Worm (Caenorhabditis elegans): ENCODE measurements around the gene egl-45.

ce11 chrIII:7872776-7873175, 44.4 kb upstream of the egl-45 start:
- no peak for TF ChIP-seq ceh-2 (tag; optimal IDR thresholded peaks at IDR 0.05)
- TF ChIP-seq fkh-10 (GFP tag; optimal IDR thresholded peaks at IDR 0.05): no peak
- TF ChIP-seq lin-11 (tag; optimal IDR thresholded peaks at IDR 0.05): no peak
- TF ChIP-seq nfya-1 (tag; optimal IDR thresholded peaks at IDR 0.05): no peak
- no peak for TF ChIP-seq ttx-3 (tag; optimal IDR thresholded peaks at IDR 0.05)
- no peak for TF ChIP-seq gmeb-2 (tag; optimal IDR thresholded peaks at IDR 0.05)
- no peak for TF ChIP-seq pag-3 (tag; optimal IDR thresholded peaks at IDR 0.05; ENCODE audit: borderline replicate concordance)
- no peak for TF ChIP-seq fax-1 (tag; optimal IDR thresholded peaks at IDR 0.05)
- TF ChIP-seq nhr-11 (tag; optimal IDR thresholded peaks at IDR 0.05): no peak
- no peak for TF ChIP-seq lim-6 (tag; optimal IDR thresholded peaks at IDR 0.05)
- no peak for TF ChIP-seq rnt-1 (tag; optimal IDR thresholded peaks at IDR 0.05)
- no peak for TF ChIP-seq pha-4 (tag; optimal IDR thresholded peaks at IDR 0.05)
- TF ChIP-seq unc-86 (tag; optimal IDR thresholded peaks at IDR 0.05): no peak
